In genomic region chr2L:18564417-18564816, dm6 we compare ENCODE assay signal across 1 fruit fly cellular context.
TF ChIP-seq lines count a peak whose summit lies in the region.

No protein-coding gene starts in this region.

TF ChIP-seq in whole organism, embryonic, 481 proteins besides CTCF, POLR2A, EP300 and RAD21 (continued from another document):
- TF ChIP-seq CG10543 (GFP tag; optimal IDR thresholded peaks at IDR 0.05; lab: Kevin White, UChicago) (no peak), CG13424 (tag; optimal IDR thresholded peaks at IDR 0.05; lab: Kevin White, UChicago) (no peak), NfI (GFP tag; optimal IDR thresholded peaks at IDR 0.05; lab: Kevin White, UChicago) (no peak), bbx (GFP tag; IDR thresholded peaks at IDR 0.05; lab: Robert Waterston, UW; ENCODE audit: partially characterized antibody) (no peak), kah (GFP tag; optimal IDR thresholded peaks at IDR 0.05; lab: Kevin White, UChicago) (no peak), CG13624 (GFP tag; optimal IDR thresholded peaks at IDR 0.05; lab: Kevin White, UChicago) (no peak), Usf (GFP tag; optimal IDR thresholded peaks at IDR 0.05; lab: Kevin White, UChicago) (no peak), zen (tag; optimal IDR thresholded peaks at IDR 0.05; lab: Kevin White, UChicago) (no peak), CG17361 (GFP tag; IDR thresholded peaks at IDR 0.05; lab: Robert Waterston, UW) (no peak), CG34376 (GFP tag; optimal IDR thresholded peaks at IDR 0.05; lab: Kevin White, UChicago) (no peak), slou (GFP tag; optimal IDR thresholded peaks at IDR 0.05; lab: Kevin White, UChicago) (no peak), CG11695 (GFP tag; IDR thresholded peaks at IDR 0.05; lab: Robert Waterston, UW) (0 out of 3 replicates have a peak, but pooled peaks have one; percentile 21), sug (tag; optimal IDR thresholded peaks at IDR 0.05; lab: Kevin White, UChicago) (no peak), nom (GFP tag; optimal IDR thresholded peaks at IDR 0.05; lab: Kevin White, UChicago) (no peak), CG7372 (GFP tag; IDR thresholded peaks at IDR 0.05; lab: Robert Waterston, UW) (no peak), lilli (GFP tag; optimal IDR thresholded peaks at IDR 0.05; lab: Kevin White, UChicago) (no peak), CG7987 (GFP tag; optimal IDR thresholded peaks at IDR 0.05; lab: Kevin White, UChicago) (no peak), CG9876 (GFP tag; optimal IDR thresholded peaks at IDR 0.05; lab: Kevin White, UChicago) (no peak), CG34422 (GFP tag; IDR thresholded peaks at IDR 0.05; lab: Robert Waterston, UW) (no peak), gem (tag; optimal IDR thresholded peaks at IDR 0.05; lab: Kevin White, UChicago) (no peak), Meics (GFP tag; optimal IDR thresholded peaks at IDR 0.05; lab: Kevin White, UChicago) (no peak), CG9437 (GFP tag; optimal IDR thresholded peaks at IDR 0.05; lab: Kevin White, UChicago) (peak; percentile 33), Bdp1 (GFP tag; optimal IDR thresholded peaks at IDR 0.05; lab: Kevin White, UChicago) (no peak), CG3838 (GFP tag; optimal IDR thresholded peaks at IDR 0.05; lab: Kevin White, UChicago) (no peak), NC2α (GFP tag; optimal IDR thresholded peaks at IDR 0.05; lab: Kevin White, UChicago) (no peak), HLH4C (GFP tag; IDR thresholded peaks at IDR 0.05; lab: Robert Waterston, UW; ENCODE audit: partially characterized antibody) (no peak), CG7839 (tag; optimal IDR thresholded peaks at IDR 0.05; lab: Kevin White, UChicago) (no peak), cad (GFP tag; optimal IDR thresholded peaks at IDR 0.05; lab: Kevin White, UChicago) (no peak), PHDP (tag; optimal IDR thresholded peaks at IDR 0.05; lab: Kevin White, UChicago) (no peak), Hmr (GFP tag; optimal IDR thresholded peaks at IDR 0.05; lab: Kevin White, UChicago) (peak; percentile 18), gsb-n (tag; optimal IDR thresholded peaks at IDR 0.05; lab: Kevin White, UChicago) (no peak), gfzf (GFP tag; optimal IDR thresholded peaks at IDR 0.05; lab: Kevin White, UChicago) (no peak), CG9797 (GFP tag; optimal IDR thresholded peaks at IDR 0.05; lab: Kevin White, UChicago) (no peak), rib (GFP tag; IDR thresholded peaks at IDR 0.05; lab: Robert Waterston, UW) (0 out of 2 replicates have a peak, but pooled peaks have one; percentile 40), CG18599 (GFP tag; optimal IDR thresholded peaks at IDR 0.05; lab: Kevin White, UChicago) (peak; percentile 20), Neu2 (GFP tag; optimal IDR thresholded peaks at IDR 0.05; lab: Kevin White, UChicago; ENCODE audit: borderline replicate concordance) (no peak), en (GFP tag; optimal IDR thresholded peaks at IDR 0.05; lab: Kevin White, UChicago) (peak; percentile 12), bab2 (GFP tag; optimal IDR thresholded peaks at IDR 0.05; lab: Kevin White, UChicago) (no peak), sqz (GFP tag; optimal IDR thresholded peaks at IDR 0.05; lab: Kevin White, UChicago) (peak; percentile 6), MTF-1 (GFP tag; optimal IDR thresholded peaks at IDR 0.05; lab: Kevin White, UChicago; ENCODE audit: borderline replicate concordance) (no peak), Ets97D (GFP tag; optimal IDR thresholded peaks at IDR 0.05; lab: Kevin White, UChicago) (peak; percentile 81), usp (GFP tag; optimal IDR thresholded peaks at IDR 0.05; lab: Kevin White, UChicago) (no peak), CG14667 (GFP tag; IDR thresholded peaks at IDR 0.05; lab: Robert Waterston, UW) (no peak), hkb (optimal IDR thresholded peaks at IDR 0.05; lab: Kevin White, UChicago) (no peak), hkb (GFP tag; IDR thresholded peaks at IDR 0.05; lab: Robert Waterston, UW) (no peak), CG6254 (GFP tag; optimal IDR thresholded peaks at IDR 0.05; lab: Kevin White, UChicago) (no peak), sens (GFP tag; lab: Kevin White, UChicago) (peak; percentile 77), H15 (GFP tag; IDR thresholded peaks at IDR 0.05; lab: Robert Waterston, UW) (no peak), ewg (GFP tag; optimal IDR thresholded peaks at IDR 0.05; lab: Kevin White, UChicago) (no peak), H2.0 (GFP tag; IDR thresholded peaks at IDR 0.05; lab: Robert Waterston, UW) (no peak), ERR (GFP tag; optimal IDR thresholded peaks at IDR 0.05; lab: Kevin White, UChicago) (no peak), az2 (GFP tag; optimal IDR thresholded peaks at IDR 0.05; lab: Kevin White, UChicago) (no peak), Med (GFP tag; lab: Kevin White, UChicago) (peak; percentile 74), CG2129 (GFP tag; IDR thresholded peaks at IDR 0.05; lab: Robert Waterston, UW; ENCODE audit: partially characterized antibody) (no peak), CG17385 (GFP tag; optimal IDR thresholded peaks at IDR 0.05; lab: Kevin White, UChicago) (peak; percentile 8), lab (GFP tag; optimal IDR thresholded peaks at IDR 0.05; lab: Kevin White, UChicago) (peak; percentile 12), fu2 (GFP tag; optimal IDR thresholded peaks at IDR 0.05; lab: Kevin White, UChicago) (no peak), grau (tag; optimal IDR thresholded peaks at IDR 0.05; lab: Kevin White, UChicago) (peak; percentile 33), CG1603 (tag; optimal IDR thresholded peaks at IDR 0.05; lab: Kevin White, UChicago) (peak; percentile 6), Adf1 (GFP tag; IDR thresholded peaks at IDR 0.05; lab: Robert Waterston, UW) (no peak), ab (GFP tag; optimal IDR thresholded peaks at IDR 0.05; lab: Kevin White, UChicago) (no peak), CG6813 (GFP tag; optimal IDR thresholded peaks at IDR 0.05; lab: Kevin White, UChicago) (peak; percentile 1), CG17912 (GFP tag; optimal IDR thresholded peaks at IDR 0.05; lab: Kevin White, UChicago) (no peak), bcd (GFP tag; optimal IDR thresholded peaks at IDR 0.05; lab: Kevin White, UChicago) (no peak), CG14860 (GFP tag; IDR thresholded peaks at IDR 0.05; lab: Robert Waterston, UW; ENCODE audit: partially characterized antibody) (no peak), Rfx (GFP tag; IDR thresholded peaks at IDR 0.05; lab: Robert Waterston, UW) (peak; percentile 47), Sry-β (GFP tag; optimal IDR thresholded peaks at IDR 0.05; lab: Kevin White, UChicago) (no peak)
